Fruit fly (Drosophila melanogaster) whole organism, wandering third instar larva: Measurements from ENCODE around the gene spdi.
"Not testable (repeated sequence)": the region's sequence is repeated elsewhere in the genome, so short reads cannot be mapped to it uniquely, and the experiment has no call there.

ENCODE experiments used
- Abd-B ChIP-seq: fragments of >200 bp; optimal IDR thresholded peaks from 2 replicates; lab custom pipeline; 2017; ENCODE audit warnings: missing biosample characterization, missing genetic modification characterization
- CG32264 ChIP-seq: fragments of 200-800 bp; sonication (Bioruptor generic); optimal IDR thresholded peaks from 2 replicates; lab custom pipeline; 2016; ENCODE audit warnings: missing biosample characterization, missing genetic modification characterization
- Dfd ChIP-seq: fragments of >200 bp; optimal IDR thresholded peaks from 2 replicates; lab custom pipeline; 2017; ENCODE audit warnings: missing biosample characterization, missing genetic modification characterization
- HLH106 ChIP-seq: fragments of 200-800 bp; optimal IDR thresholded peaks from 3 replicates; lab custom pipeline; 2019; ENCODE audit warnings: missing biosample characterization, mild to moderate bottlenecking, missing genetic modification characterization, moderate library complexity
- Mio ChIP-seq: sonication (Bioruptor generic); optimal IDR thresholded peaks from 2 replicates; lab custom pipeline; 2016; ENCODE audit warnings: missing biosample characterization, missing genetic modification characterization
- OdsH ChIP-seq: fragments of 200-800 bp; sonication (Bioruptor generic); optimal IDR thresholded peaks from 2 replicates; lab custom pipeline; 2016; ENCODE audit warnings: missing biosample characterization, mild to moderate bottlenecking, missing genetic modification characterization
- Sp1 ChIP-seq: fragments of 200-800 bp; sonication (Bioruptor generic); optimal IDR thresholded peaks from 3 replicates; lab custom pipeline; 2019; ENCODE audit warnings: missing biosample characterization, mild to moderate bottlenecking, missing genetic modification characterization, moderate library complexity
- dl ChIP-seq, 2 experiments: fragments of 175-275, 200-275 bp in 1 of 2; fragments of 200-275 bp in 1 of 2; sonication (Bioruptor generic); optimal IDR thresholded peaks; lab custom pipeline; 2018; ENCODE audit warnings: mild to moderate bottlenecking in 2 of 2, missing biosample characterization in 2 of 2, missing genetic modification characterization in 2 of 2, moderate library complexity in 2 of 2; ENCODE audit not compliant: partially characterized antibody in 2 of 2, insufficient read depth in 1 of 2
- dsf ChIP-seq: sonication (Bioruptor generic); optimal IDR thresholded peaks from 2 replicates; lab custom pipeline; 2016; ENCODE audit warnings: missing biosample characterization, missing genetic modification characterization, borderline replicate concordance
- jim ChIP-seq: fragments of 175-275, 200-325 bp; sonication (Bioruptor generic); optimal IDR thresholded peaks from 2 replicates; lab custom pipeline; 2016; ENCODE audit warnings: missing biosample characterization, mild to moderate bottlenecking, missing genetic modification characterization
- pan ChIP-seq: fragments of >200 bp; optimal IDR thresholded peaks from 2 replicates; lab custom pipeline; 2017
- psq ChIP-seq: fragments of 200-800 bp; sonication (Bioruptor generic); optimal IDR thresholded peaks from 3 replicates; lab custom pipeline; 2017; ENCODE audit warnings: missing biosample characterization, mild to moderate bottlenecking, missing genetic modification characterization, moderate library complexity
- sv ChIP-seq: fragments of 200-800 bp; sonication (Bioruptor generic); optimal IDR thresholded peaks from 3 replicates; lab custom pipeline; 2016; ENCODE audit warnings: missing biosample characterization, missing genetic modification characterization
- usp ChIP-seq: fragments of >200 bp; optimal IDR thresholded peaks from 2 replicates; lab custom pipeline; 2017; ENCODE audit warnings: missing biosample characterization, missing genetic modification characterization

DNA sequence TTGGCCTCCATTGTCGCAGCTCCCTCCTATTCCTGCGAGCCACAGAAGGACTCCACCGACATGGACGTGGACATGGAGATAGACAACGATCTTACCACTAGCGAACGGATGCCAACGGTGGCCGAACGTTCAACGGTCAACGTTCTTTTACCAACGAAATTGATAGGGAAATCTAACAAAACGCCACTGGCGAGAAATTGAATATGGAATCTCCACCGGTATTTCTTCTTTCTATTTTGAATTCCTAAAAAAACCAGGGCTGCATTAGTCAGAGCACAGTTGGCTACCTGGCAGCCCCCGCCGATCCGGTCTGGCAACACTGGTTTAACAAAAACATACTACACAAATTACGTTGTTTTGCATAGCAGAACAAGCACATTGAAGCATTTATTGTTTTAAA is 24.5 kb upstream of the spdi start, which contains the start of gene CG13367:
- TF ChIP-seq Sp1 (GFP tag; lab: Kevin White, UChicago); psq (GFP tag; lab: Kevin White, UChicago); dsf (GFP tag; lab: Kevin White, UChicago); OdsH (GFP tag; lab: Kevin White, UChicago); Mio (GFP tag; lab: Kevin White, UChicago); Abd-B; pan (lab: Kevin White, UChicago); jim (GFP tag; lab: Kevin White, UChicago); sv (GFP tag; lab: Kevin White, UChicago); dl (GFP tag; optimal IDR thresholded peaks at IDR 0.05; lab: Kevin White, UChicago; ENCODE audit: insufficient read depth in 1 of 2, partially characterized antibody in 2 of 2); HLH106 (tag; lab: Kevin White, UChicago); Dfd (GFP tag; lab: Kevin White, UChicago); CG32264 (GFP tag; lab: Kevin White, UChicago); usp (GFP tag; lab: Kevin White, UChicago): not testable (repeated sequence)
